Worm (Caenorhabditis elegans): ENCODE data around the gene sms-3.

ce11 chrIII:1613933-1614332 lies 13.0 kb upstream of the sms-3 start, which contains the start of gene Y22D7AL.9:
- TF ChIP-seq aly-1 (tag; optimal IDR thresholded peaks at IDR 0.05) (no peak), tra-4 (tag; optimal IDR thresholded peaks at IDR 0.05) (no peak)
